Fruit fly (Drosophila melanogaster) whole organism, embryonic: ENCODE data around the gene ca.

Source experiments
- CG11398 ChIP-seq: fragments of 200-800 bp; sonication (Bioruptor generic); optimal IDR thresholded peaks from 2 replicates; lab custom pipeline; 2016; ENCODE audit warnings: missing biosample characterization, missing genetic modification characterization
- CG11695 ChIP-seq: fragments of 200-800 bp; sonication (Bioruptor generic); IDR thresholded peaks from 3 replicates; pipeline ENCODE4 v1.3.6; 2022; ENCODE audit warnings: missing biosample characterization, missing genetic modification characterization
- CG11696 ChIP-seq: fragments of 200-800 bp; sonication (Bioruptor generic); IDR thresholded peaks from 2 replicates; pipeline ENCODE4 v1.3.6; 2022; ENCODE audit warnings: missing biosample characterization, missing genetic modification characterization
- CG13287 ChIP-seq: fragments of 200-800 bp; sonication (Bioruptor generic); IDR thresholded peaks from 2 replicates; pipeline ENCODE4 v1.3.6; 2022; ENCODE audit warnings: missing biosample characterization, missing genetic modification characterization; ENCODE audit not compliant: partially characterized antibody
- CG14014 ChIP-seq: fragments of 200-800 bp; sonication (Bioruptor generic); IDR thresholded peaks from 2 replicates; pipeline ENCODE4 v1.3.6; 2022; ENCODE audit warnings: missing biosample characterization, missing genetic modification characterization
- CG14710 ChIP-seq: fragments of 200-800 bp; sonication (Bioruptor generic); optimal IDR thresholded peaks from 3 replicates; lab custom pipeline; 2019; ENCODE audit warnings: missing biosample characterization, mild to moderate bottlenecking, missing genetic modification characterization, moderate library complexity
- CG15269 ChIP-seq: fragments of 200-800 bp; sonication (Bioruptor generic); optimal IDR thresholded peaks from 2 replicates; lab custom pipeline; 2018; ENCODE audit warnings: missing biosample characterization, mild to moderate bottlenecking, missing genetic modification characterization, moderate library complexity
- CG17912 ChIP-seq: fragments of 200-800 bp; sonication (Bioruptor generic); optimal IDR thresholded peaks from 2 replicates; lab custom pipeline; 2018; ENCODE audit warnings: missing biosample characterization, mild to moderate bottlenecking, missing genetic modification characterization
- CG18011 ChIP-seq: fragments of 200-800 bp; sonication (Bioruptor generic); optimal IDR thresholded peaks from 2 replicates; lab custom pipeline; 2017; ENCODE audit warnings: missing biosample characterization, missing genetic modification characterization, mild to moderate bottlenecking, moderate library complexity, missing genotype
- CG18599 ChIP-seq: fragments of 200-800 bp; sonication (Bioruptor generic); optimal IDR thresholded peaks from 3 replicates; lab custom pipeline; 2017; ENCODE audit warnings: missing biosample characterization, missing genetic modification characterization, mild to moderate bottlenecking, moderate library complexity, missing genetic modification reagents
- CG2129 ChIP-seq: fragments of 200-800 bp; sonication (Bioruptor generic); IDR thresholded peaks from 2 replicates; pipeline ENCODE4 v1.3.6; 2022; ENCODE audit warnings: missing biosample characterization, missing genetic modification characterization; ENCODE audit not compliant: partially characterized antibody
- CG2678 ChIP-seq: fragments of 200-800 bp; sonication (Bioruptor generic); optimal IDR thresholded peaks from 3 replicates; lab custom pipeline; 2019; ENCODE audit warnings: missing biosample characterization, mild to moderate bottlenecking, missing genetic modification characterization, moderate library complexity
- CG2889 ChIP-seq: fragments of 200-800 bp; sonication (Bioruptor generic); IDR thresholded peaks from 3 replicates; pipeline ENCODE4 v1.3.6; 2022; ENCODE audit warnings: missing biosample characterization, missing genetic modification characterization
- CG3281 ChIP-seq: fragments of 200-800 bp; sonication (Bioruptor generic); optimal IDR thresholded peaks from 3 replicates; lab custom pipeline; 2017; ENCODE audit warnings: missing biosample characterization, mild to moderate bottlenecking, missing genetic modification characterization
- CG34224 ChIP-seq: fragments of 200-800 bp; sonication (Bioruptor generic); IDR thresholded peaks from 3 replicates; pipeline ENCODE4 v1.3.6; 2022; ENCODE audit warnings: missing biosample characterization, missing genetic modification characterization; ENCODE audit not compliant: partially characterized antibody
- CG43689 ChIP-seq: fragments of 200-800 bp; sonication (Bioruptor generic); IDR thresholded peaks from 2 replicates; pipeline ENCODE4 v1.3.6; 2022; ENCODE audit warnings: missing biosample characterization, missing genetic modification characterization
- CG4820 ChIP-seq: fragments of 200-800 bp; sonication (Bioruptor generic); optimal IDR thresholded peaks from 3 replicates; lab custom pipeline; 2016; ENCODE audit warnings: missing biosample characterization, missing genetic modification characterization
- CG6175 ChIP-seq: fragments of 200-800 bp; sonication (Bioruptor generic); IDR thresholded peaks from 3 replicates; pipeline ENCODE4 v1.3.6; 2022; ENCODE audit warnings: missing biosample characterization, missing genetic modification characterization
- CG7987 ChIP-seq: fragments of 200-800 bp; sonication (Bioruptor generic); optimal IDR thresholded peaks from 2 replicates; lab custom pipeline; 2018; ENCODE audit warnings: missing biosample characterization, mild to moderate bottlenecking, missing genetic modification characterization, moderate library complexity
- CG8290 ChIP-seq, 3 experiments: fragments of 200-800 bp; sonication (Bioruptor generic); optimal IDR thresholded peaks; 2 replicates each; lab custom pipeline; 2016 to 2019; ENCODE audit warnings: missing biosample characterization in 3 of 3, missing genetic modification characterization in 3 of 3, mild to moderate bottlenecking in 2 of 3, moderate library complexity in 1 of 3
- CG9932 ChIP-seq: fragments of 200-800 bp; sonication (Bioruptor generic); IDR thresholded peaks from 2 replicates; pipeline ENCODE4 v1.3.6; 2022; ENCODE audit warnings: missing biosample characterization, missing genetic modification characterization
- Dip3 ChIP-seq: fragments of 200-800 bp; sonication (Bioruptor generic); optimal IDR thresholded peaks from 3 replicates; lab custom pipeline; 2016; ENCODE audit warnings: missing biosample characterization, missing genetic modification characterization
- Dref ChIP-seq: fragments of 200-800 bp; sonication (Bioruptor generic); IDR thresholded peaks from 2 replicates; pipeline ENCODE4 v1.3.6; 2022; ENCODE audit warnings: missing biosample characterization, missing genetic modification characterization
- GATAe ChIP-seq: fragments of 200-800 bp; sonication (Bioruptor generic); conservative IDR thresholded peaks from 2 replicates; pipeline ENCODE4 v1.3.6; 2022; ENCODE audit warnings: missing biosample characterization, missing genetic modification characterization
- H2.0 ChIP-seq: fragments of 200-800 bp; sonication (Bioruptor generic); IDR thresholded peaks from 2 replicates; pipeline ENCODE4 v1.3.6; 2022; ENCODE audit warnings: missing biosample characterization, missing genetic modification characterization
- HHEX ChIP-seq: fragments of 200-800 bp; sonication (Bioruptor generic); optimal IDR thresholded peaks from 3 replicates; lab custom pipeline; 2017; ENCODE audit warnings: missing biosample characterization, mild to moderate bottlenecking, missing genetic modification characterization, missing genetic modification reagents
- Hr3 ChIP-seq: fragments of 200-800 bp; sonication (Bioruptor generic); optimal IDR thresholded peaks from 3 replicates; lab custom pipeline; 2016; ENCODE audit warnings: missing biosample characterization, missing genetic modification characterization
- Jarid2 ChIP-seq: fragments of 200-800 bp; sonication (Bioruptor generic); optimal IDR thresholded peaks from 3 replicates; lab custom pipeline; 2017; ENCODE audit warnings: mild to moderate bottlenecking, missing biosample characterization, missing genetic modification reagents, missing genetic modification characterization
- Max ChIP-seq: fragments of 200-800 bp; sonication (Bioruptor generic); optimal IDR thresholded peaks from 2 replicates; lab custom pipeline; 2016; ENCODE audit warnings: missing biosample characterization, mild to moderate bottlenecking, missing genetic modification characterization
- Med ChIP-seq: fragments of 200-800 bp; sonication (Bioruptor generic); peaks from one replicate; lab custom pipeline; 2016; ENCODE audit warnings: missing biosample characterization, missing genetic modification characterization, mild to moderate bottlenecking, inconsistent platforms, moderate library complexity
- Opbp ChIP-seq: fragments of 200-800 bp; sonication (Bioruptor generic); IDR thresholded peaks from 3 replicates; pipeline ENCODE4 v1.3.6; 2022; ENCODE audit warnings: missing biosample characterization, missing genetic modification characterization; ENCODE audit not compliant: partially characterized antibody
- Spps ChIP-seq: fragments of 200-800 bp; sonication (Bioruptor generic); optimal IDR thresholded peaks from 2 replicates; lab custom pipeline; 2018; ENCODE audit warnings: missing biosample characterization, mild to moderate bottlenecking, missing genetic modification characterization
- ap ChIP-seq: fragments of 200-800 bp; sonication (Bioruptor generic); IDR thresholded peaks from 2 replicates; pipeline ENCODE4 v1.3.6; 2022; ENCODE audit warnings: missing biosample characterization, missing genetic modification characterization
- bowl ChIP-seq: fragments of 200-800 bp; sonication (Bioruptor generic); IDR thresholded peaks from 2 replicates; pipeline ENCODE4 v1.3.6; 2022; ENCODE audit warnings: missing biosample characterization, missing genetic modification characterization
- chm ChIP-seq: fragments of 200-800 bp; sonication (Bioruptor generic); IDR thresholded peaks from 2 replicates; pipeline ENCODE4 v1.3.6; 2022; ENCODE audit warnings: missing biosample characterization, missing genetic modification characterization
- cwo ChIP-seq: fragments of 200-800 bp; sonication (Bioruptor generic); optimal IDR thresholded peaks from 3 replicates; lab custom pipeline; 2017; ENCODE audit warnings: missing biosample characterization, missing genetic modification characterization, mild to moderate bottlenecking, moderate library complexity, missing genetic modification reagents
- ems ChIP-seq: fragments of 200-800 bp; sonication (Bioruptor generic); optimal IDR thresholded peaks from 3 replicates; lab custom pipeline; 2016; ENCODE audit warnings: missing biosample characterization, missing genetic modification characterization
- fd64A ChIP-seq: fragments of 200-800 bp; sonication (Bioruptor generic); optimal IDR thresholded peaks from 3 replicates; lab custom pipeline; 2018; ENCODE audit warnings: missing biosample characterization, mild to moderate bottlenecking, missing genetic modification characterization
- gro ChIP-seq: fragments of 200-800 bp; sonication (Bioruptor generic); optimal IDR thresholded peaks from 2 replicates; lab custom pipeline; 2016; ENCODE audit warnings: missing biosample characterization, missing genetic modification characterization
- her ChIP-seq: fragments of 200-800 bp; sonication (Bioruptor generic); optimal IDR thresholded peaks from 2 replicates; lab custom pipeline; 2016; ENCODE audit warnings: missing biosample characterization, missing genetic modification characterization
- kay ChIP-seq: fragments of 200-800 bp; sonication (Bioruptor generic); optimal IDR thresholded peaks from 2 replicates; lab custom pipeline; 2016; ENCODE audit warnings: missing biosample characterization, missing genetic modification characterization
- lab ChIP-seq: fragments of 200-800 bp; sonication (Bioruptor generic); optimal IDR thresholded peaks from 3 replicates; lab custom pipeline; 2017; ENCODE audit warnings: missing biosample characterization, missing genetic modification characterization, mild to moderate bottlenecking, moderate library complexity, missing genetic modification reagents
- mld ChIP-seq: fragments of 200-800 bp; sonication (Bioruptor generic); IDR thresholded peaks from 3 replicates; pipeline ENCODE4 v1.3.6; 2022; ENCODE audit warnings: missing biosample characterization, missing genetic modification characterization; ENCODE audit not compliant: partially characterized antibody
- psq ChIP-seq: fragments of 200-800 bp; sonication (Bioruptor generic); optimal IDR thresholded peaks from 2 replicates; lab custom pipeline; 2017; ENCODE audit warnings: missing biosample characterization, missing genetic modification characterization
- rib ChIP-seq: fragments of 200-800 bp; sonication (Bioruptor generic); IDR thresholded peaks from 2 replicates; pipeline ENCODE4 v1.3.6; 2022; ENCODE audit warnings: missing biosample characterization, missing genetic modification characterization
- sima ChIP-seq: fragments of 200-800 bp; sonication (Bioruptor generic); optimal IDR thresholded peaks from 2 replicates; lab custom pipeline; 2016; ENCODE audit warnings: missing biosample characterization, missing genetic modification characterization
- sna ChIP-seq: fragments of 200-800 bp; sonication (Bioruptor generic); IDR thresholded peaks from 2 replicates; pipeline ENCODE4 v1.3.6; 2022; ENCODE audit warnings: missing biosample characterization, missing genetic modification characterization; ENCODE audit not compliant: partially characterized antibody
- tll ChIP-seq, 2 experiments: fragments of 200-800 bp in 1 of 2; fragments of >200 bp in 1 of 2; sonication (Bioruptor generic) in 1 of 2; optimal IDR thresholded peaks; 2 replicates each; lab custom pipeline; 2017 to 2019; ENCODE audit warnings: missing biosample characterization in 2 of 2, missing genetic modification characterization in 2 of 2, mild to moderate bottlenecking in 1 of 2, moderate library complexity in 1 of 2
- unc-4 ChIP-seq: fragments of 200-800 bp; sonication (Bioruptor generic); IDR thresholded peaks from 2 replicates; pipeline ENCODE4 v1.3.6; 2022; ENCODE audit warnings: missing biosample characterization, missing genetic modification characterization; ENCODE audit not compliant: partially characterized antibody

The ca gene

DNA sequence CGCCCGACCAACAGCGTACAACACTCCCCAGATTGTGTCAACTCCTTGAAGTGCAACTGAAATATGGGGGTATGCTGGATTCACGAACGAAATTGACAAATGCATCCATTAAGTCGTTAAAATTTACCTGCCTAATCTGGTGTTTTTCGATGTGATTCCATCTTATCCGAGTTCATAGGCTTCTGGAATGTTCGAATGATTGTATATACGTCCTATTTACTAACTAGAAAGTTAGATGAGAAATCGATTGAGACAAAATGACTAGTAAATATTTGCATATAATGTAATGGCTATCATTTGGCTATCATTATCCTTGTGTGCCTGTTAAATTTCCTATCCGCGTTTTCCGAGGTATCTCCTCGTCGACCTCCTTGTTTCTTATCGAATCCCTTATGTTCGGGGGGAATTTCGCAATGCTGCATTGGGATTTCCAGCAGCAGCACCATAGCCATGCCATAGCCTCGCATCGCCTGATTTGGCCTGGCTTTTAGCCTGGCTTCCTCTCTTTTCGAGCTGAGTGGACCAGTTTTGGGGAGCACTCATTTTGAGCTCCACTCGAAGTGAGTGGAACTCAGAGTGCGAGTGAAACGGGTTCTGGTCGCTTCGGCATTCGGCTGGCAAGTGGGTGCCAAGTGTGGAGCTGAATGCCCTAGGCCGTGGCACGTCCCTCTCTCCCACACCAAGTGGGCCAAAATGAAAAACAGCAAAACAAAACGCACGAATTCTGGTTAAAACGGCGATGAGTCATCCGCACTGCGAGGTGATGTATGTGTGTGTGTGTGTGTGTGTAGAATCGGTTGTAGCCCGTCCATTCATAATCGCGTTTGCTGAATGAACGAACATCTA, 28.2 kb upstream of the ca start (continued):
- TF ChIP-seq rib (GFP tag; lab: Robert Waterston, UW) (peak; percentile 49; the same call in 1 of the 2 replicates), CG6175 (GFP tag; lab: Robert Waterston, UW) (peak; percentile 58; the same call in 1 of the 3 replicates), ap (GFP tag; lab: Robert Waterston, UW) (no peak), CG34224 (GFP tag; lab: Robert Waterston, UW) (peak; percentile 15; the same call in 1 of the 3 replicates), CG18011 (no peak), Max (GFP tag; lab: Kevin White, UChicago) (no peak), Dip3 (GFP tag; lab: Kevin White, UChicago) (no peak), CG2889 (GFP tag; lab: Robert Waterston, UW) (no peak), Spps (tag; lab: Kevin White, UChicago) (no peak), sima (GFP tag; lab: Kevin White, UChicago) (no peak), bowl (GFP tag; lab: Robert Waterston, UW) (no peak), CG15269 (tag; lab: Kevin White, UChicago) (no peak), CG4820 (no peak), chm (no peak), mld (no peak), sna (GFP tag; lab: Robert Waterston, UW) (no peak), psq (GFP tag; lab: Kevin White, UChicago) (no peak), CG14710 (tag; lab: Kevin White, UChicago) (no peak), CG7987 (GFP tag; lab: Kevin White, UChicago) (no peak), cwo (GFP tag; lab: Kevin White, UChicago) (peak; percentile 65), ems (GFP tag; lab: Kevin White, UChicago) (no peak), CG2129 (no peak), fd64A (GFP tag; lab: Kevin White, UChicago) (no peak), Dref (GFP tag; lab: Robert Waterston, UW) (no peak), CG13287 (GFP tag; lab: Robert Waterston, UW) (peak; percentile 39; the same call in 1 of the 2 replicates), Opbp (no peak), Hr3 (no peak), GATAe (no peak), CG3281 (GFP tag; lab: Kevin White, UChicago) (no peak), H2.0 (GFP tag; lab: Robert Waterston, UW) (no peak), CG43689 (GFP tag; lab: Robert Waterston, UW) (no peak), CG8290 (GFP tag; optimal IDR thresholded peaks at IDR 0.05; lab: Kevin White, UChicago) (no peak), CG8290 (tag; optimal IDR thresholded peaks at IDR 0.05; lab: Kevin White, UChicago) (peak in 1 of 2 experiments; percentile 35), CG9932 (GFP tag; lab: Robert Waterston, UW) (no peak), CG14014 (GFP tag; lab: Robert Waterston, UW) (no peak), CG11398 (GFP tag; lab: Kevin White, UChicago) (no peak), gro (GFP tag; lab: Kevin White, UChicago) (no peak), Jarid2 (GFP tag; lab: Kevin White, UChicago) (no peak)

DNA sequence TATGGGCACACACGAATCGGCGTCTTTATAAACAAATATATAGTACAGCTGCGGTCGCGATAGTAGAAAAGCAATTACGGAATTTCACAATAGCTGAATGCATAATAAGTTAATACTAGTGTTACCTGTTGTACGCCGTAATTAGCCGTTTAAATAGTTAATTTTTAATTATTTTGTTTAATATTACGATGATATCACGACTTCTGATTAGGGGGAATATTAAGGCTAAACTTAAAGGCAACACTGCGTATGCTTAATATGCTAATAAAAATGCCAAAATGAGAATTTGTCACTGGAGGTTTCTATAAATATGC, 27.7 kb upstream of the ca start:
- no peak for TF ChIP-seq her
- TF ChIP-seq CG2678 (tag; lab: Kevin White, UChicago), result peak; percentile 27
- TF ChIP-seq Med (GFP tag; lab: Kevin White, UChicago), result peak; percentile 71
- no peak for TF ChIP-seq HHEX (GFP tag; lab: Kevin White, UChicago)
- TF ChIP-seq lab (GFP tag; lab: Kevin White, UChicago), result peak; percentile 44
- TF ChIP-seq tll (GFP tag; optimal IDR thresholded peaks at IDR 0.05; lab: Kevin White, UChicago), result no peak
- TF ChIP-seq CG17912, result no peak
- TF ChIP-seq CG18599 (GFP tag; lab: Kevin White, UChicago), result peak; percentile 22
- TF ChIP-seq kay, result peak; percentile 55
- TF ChIP-seq unc-4 (GFP tag; lab: Robert Waterston, UW), result peak; percentile 10; the same call in 1 of the 2 replicates
- peak; percentile 31; the same call in 1 of the 2 replicates for TF ChIP-seq CG11696 (GFP tag; lab: Robert Waterston, UW)
- TF ChIP-seq cwo (GFP tag; lab: Kevin White, UChicago), result peak; percentile 31
- peak; percentile 16; the same call in 1 of the 3 replicates for TF ChIP-seq CG11695 (GFP tag; lab: Robert Waterston, UW)
